Worm (Caenorhabditis elegans) whole organism, young adult: Measurements from ENCODE around the gene T23F2.2.

Experiments used
- D2030.7 ChIP-seq: fragments of 200-800 bp; sonication (Bioruptor generic); IDR thresholded peaks from 2 replicates; pipeline ENCODE4 v1.3.6; 2022; ENCODE audit warnings: missing genetic modification reagents, missing genetic modification characterization, missing compliant biosample characterization
- let-526 ChIP-seq: fragments of 200-800 bp; sonication (Bioruptor generic); IDR thresholded peaks from 2 replicates; pipeline ENCODE4 v1.3.6; 2022; ENCODE audit warnings: missing genetic modification reagents, missing genetic modification characterization, missing compliant biosample characterization

DNA sequence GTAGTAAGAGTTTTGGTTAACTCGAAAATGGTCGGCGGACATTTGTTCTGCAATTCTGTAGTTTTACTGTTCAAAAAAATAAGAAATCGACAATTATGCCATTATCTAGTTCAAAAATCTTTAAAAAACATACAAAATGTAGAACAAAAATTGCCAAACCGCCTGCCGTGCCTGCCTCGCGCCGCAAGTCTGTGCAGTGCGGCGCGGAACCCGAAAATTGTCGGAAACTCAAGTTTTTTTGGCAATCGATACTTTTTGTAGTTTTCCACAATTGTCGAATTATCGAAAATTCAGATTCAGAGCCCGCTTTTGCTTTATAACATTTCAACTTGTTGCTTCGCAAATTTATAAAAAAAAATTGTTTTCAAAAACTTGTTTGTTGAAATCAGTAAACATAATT is 47.0 kb downstream of the T23F2.2 start:
- TF ChIP-seq D2030.7 (GFP tag; lab: Robert Waterston, UW), result no peak
- no peak for TF ChIP-seq let-526 (GFP tag; lab: Robert Waterston, UW)
